Fruit fly (Drosophila melanogaster): Measurements from ENCODE around the gene glec.

glec gene

dm6 chr3R:21853618-21854573 lies 2.2 kb downstream of the glec start (continued):
- TF ChIP-seq Nf-YC (tag; optimal IDR thresholded peaks at IDR 0.05) (no peak), Hmr (GFP tag; optimal IDR thresholded peaks at IDR 0.05) (no peak), D (optimal IDR thresholded peaks at IDR 0.05) (no peak), D (GFP tag; optimal IDR thresholded peaks at IDR 0.05) (no peak), ssp (GFP tag; IDR thresholded peaks at IDR 0.05) (no peak), pnt (GFP tag; optimal IDR thresholded peaks at IDR 0.05) (no peak), CG7928 (GFP tag; optimal IDR thresholded peaks at IDR 0.05) (no peak), kah (GFP tag; optimal IDR thresholded peaks at IDR 0.05) (no peak), repo (GFP tag; optimal IDR thresholded peaks at IDR 0.05) (no peak), CG8388 (GFP tag; optimal IDR thresholded peaks at IDR 0.05) (no peak), org-1 (GFP tag; optimal IDR thresholded peaks at IDR 0.05) (no peak), lov (optimal IDR thresholded peaks at IDR 0.05) (no peak), lov (GFP tag; IDR thresholded peaks at IDR 0.05) (0 out of 3 replicates have a peak, but pooled peaks have one; percentile 70), az2 (GFP tag; optimal IDR thresholded peaks at IDR 0.05) (peak; percentile 17), CG10959 (GFP tag; IDR thresholded peaks at IDR 0.05) (no peak), oc (tag; optimal IDR thresholded peaks at IDR 0.05) (no peak), CG9437 (GFP tag; optimal IDR thresholded peaks at IDR 0.05) (no peak), Abd-B (GFP tag; optimal IDR thresholded peaks at IDR 0.05) (no peak), CG12391 (tag; optimal IDR thresholded peaks at IDR 0.05) (peak; percentile 12), esg (GFP tag; conservative IDR thresholded peaks at IDR 0.05) (no peak), CG17912 (GFP tag; optimal IDR thresholded peaks at IDR 0.05) (no peak), inv (GFP tag; IDR thresholded peaks at IDR 0.05; ENCODE audit: partially characterized antibody) (no peak), rib (GFP tag; IDR thresholded peaks at IDR 0.05) (peak; percentile 79; the same call in 1 of the 2 replicates), CG2202 (tag; optimal IDR thresholded peaks at IDR 0.05) (no peak), Atf3 (GFP tag; optimal IDR thresholded peaks at IDR 0.05) (no peak), aop (GFP tag; IDR thresholded peaks at IDR 0.05) (no peak), CG15269 (tag; optimal IDR thresholded peaks at IDR 0.05) (no peak), phol (tag; optimal IDR thresholded peaks at IDR 0.05) (no peak), CG4424 (GFP tag; optimal IDR thresholded peaks at IDR 0.05) (no peak), sob (GFP tag; IDR thresholded peaks at IDR 0.05) (peak; percentile 42; the same call in 1 of the 2 replicates), Sry-δ (GFP tag; optimal IDR thresholded peaks at IDR 0.05) (no peak), slou (GFP tag; optimal IDR thresholded peaks at IDR 0.05) (no peak), dati (GFP tag; IDR thresholded peaks at IDR 0.05) (no peak), B-H1 (GFP tag; IDR thresholded peaks at IDR 0.05) (no peak), Usf (GFP tag; optimal IDR thresholded peaks at IDR 0.05) (no peak), Lpt (GFP tag; optimal IDR thresholded peaks at IDR 0.05) (peak; percentile 67), CG14441 (GFP tag; IDR thresholded peaks at IDR 0.05) (peak; percentile 16; the same call in 1 of the 2 replicates), Ravus (GFP tag; IDR thresholded peaks at IDR 0.05) (no peak), zf30C (GFP tag; optimal IDR thresholded peaks at IDR 0.05) (peak; percentile 67), CG3281 (GFP tag; optimal IDR thresholded peaks at IDR 0.05) (peak; percentile 17), vvl (GFP tag; IDR thresholded peaks at IDR 0.05) (peak; percentile 55), CG2199 (GFP tag; IDR thresholded peaks at IDR 0.05) (peak; percentile 79; the same call in 2 of the 3 replicates), her (GFP tag; optimal IDR thresholded peaks at IDR 0.05) (peak; percentile 23), Atf6 (GFP tag; IDR thresholded peaks at IDR 0.05) (no peak; the same call in 1 of the 2 replicates), yki (optimal IDR thresholded peaks at IDR 0.05) (peak; percentile 70), CG3995 (GFP tag; optimal IDR thresholded peaks at IDR 0.05) (no peak), Fer3 (tag; optimal IDR thresholded peaks at IDR 0.05) (no peak), CG2129 (GFP tag; IDR thresholded peaks at IDR 0.05; ENCODE audit: partially characterized antibody) (no peak), CG34376 (GFP tag; optimal IDR thresholded peaks at IDR 0.05) (peak; percentile 3), CG4707 (GFP tag; optimal IDR thresholded peaks at IDR 0.05) (no peak)
